Worm (Caenorhabditis elegans) whole organism, young adult: ENCODE data around the gene F02D10.6.
A peak's percentile ranks its signal among the peaks of the same experiment; 100 is the strongest.

Source experiments
- C17E4.6 ChIP-seq: fragments of 200-800 bp; sonication (Bioruptor generic); IDR thresholded peaks from 2 replicates; pipeline ENCODE4 v1.3.6; 2022; ENCODE audit warnings: missing genetic modification reagents, missing genetic modification characterization, missing compliant biosample characterization
- F22D6.2 ChIP-seq: sonication (generic microtip); optimal IDR thresholded peaks from 2 replicates; lab custom pipeline; 2016; ENCODE audit warnings: mild to moderate bottlenecking, missing genetic modification characterization, missing compliant biosample characterization
- F23B12.7 ChIP-seq: sonication (generic microtip); optimal IDR thresholded peaks from 2 replicates; lab custom pipeline; 2017; ENCODE audit warnings: missing genetic modification characterization, mild to moderate bottlenecking, missing compliant biosample characterization, antibody characterized with exemption, moderate library complexity; ENCODE audit not compliant: insufficient read depth
- F49E8.2 ChIP-seq: sonication (generic microtip); optimal IDR thresholded peaks from 3 replicates; lab custom pipeline; 2017; ENCODE audit warnings: missing genetic modification characterization, mild to moderate bottlenecking, missing compliant biosample characterization, antibody characterized with exemption, moderate library complexity; ENCODE audit not compliant: insufficient read depth
- F52B5.7 ChIP-seq: sonication (generic microtip); optimal IDR thresholded peaks from 2 replicates; lab custom pipeline; 2016; ENCODE audit warnings: mild to moderate bottlenecking, missing genetic modification characterization, missing compliant biosample characterization
- K11D2.4 ChIP-seq: fragments of 200-800 bp; sonication (Bioruptor generic); IDR thresholded peaks from 2 replicates; pipeline ENCODE4 v1.3.6; 2022; ENCODE audit warnings: missing genetic modification reagents, missing genetic modification characterization, missing compliant biosample characterization
- T26A5.8 ChIP-seq: sonication (generic microtip); optimal IDR thresholded peaks from 2 replicates; lab custom pipeline; 2016; ENCODE audit warnings: missing genetic modification characterization, missing compliant biosample characterization
- Y53F4B.3 ChIP-seq: fragments of 200-800 bp; sonication (Bioruptor generic); IDR thresholded peaks from 2 replicates; pipeline ENCODE4 v1.3.6; 2022; ENCODE audit warnings: missing genetic modification reagents, missing genetic modification characterization, missing compliant biosample characterization
- Y53G8AR.9 ChIP-seq: fragments of 200-800 bp; sonication (Bioruptor generic); conservative IDR thresholded peaks from 2 replicates; pipeline ENCODE4 v1.3.6; 2022; ENCODE audit warnings: missing genetic modification reagents, missing genetic modification characterization, missing compliant biosample characterization
- Y79H2A.3 ChIP-seq: fragments of 200-800 bp; sonication (Bioruptor generic); conservative IDR thresholded peaks from 2 replicates; pipeline ENCODE4 v1.3.6; 2022; ENCODE audit warnings: missing genetic modification reagents, missing genetic modification characterization, missing compliant biosample characterization
- ZK185.1 ChIP-seq: sonication (generic microtip); optimal IDR thresholded peaks from 2 replicates; lab custom pipeline; 2016; ENCODE audit warnings: mild to moderate bottlenecking, missing genetic modification characterization, missing compliant biosample characterization; ENCODE audit not compliant: poor library complexity, severe bottlenecking
- ama-1 ChIP-seq, 3 experiments: fragments of 150-350 bp in 1 of 3; sonication (generic microtip) in 2 of 3; optimal IDR thresholded peaks; 2 replicates each; lab custom pipeline; 2014 to 2018; ENCODE audit warnings: missing biosample characterization in 2 of 3, missing genetic modification characterization in 2 of 3, missing genetic modification reagents in 2 of 3
- aptf-2 ChIP-seq: fragments of 200-800 bp; sonication (Bioruptor generic); conservative IDR thresholded peaks from 2 replicates; pipeline ENCODE4 v1.3.6; 2022; ENCODE audit warnings: missing genetic modification reagents, missing genetic modification characterization, missing compliant biosample characterization
- attf-3 ChIP-seq: fragments of 200-800 bp; sonication (Bioruptor generic); conservative IDR thresholded peaks from 2 replicates; pipeline ENCODE4 v1.3.6; 2022; ENCODE audit warnings: missing genetic modification reagents, missing genetic modification characterization, missing compliant biosample characterization
- attf-5 ChIP-seq: fragments of 200-800 bp; sonication (Bioruptor generic); optimal IDR thresholded peaks from 2 replicates; lab custom pipeline; 2018; ENCODE audit warnings: mild to moderate bottlenecking, missing genetic modification characterization, missing compliant biosample characterization
- attf-6 ChIP-seq: fragments of 200-800 bp; sonication (Bioruptor generic); IDR thresholded peaks from 2 replicates; pipeline ENCODE4 v1.3.6; 2022; ENCODE audit warnings: missing genetic modification reagents, missing genetic modification characterization, missing compliant biosample characterization
- ccch-3 ChIP-seq: fragments of 200-800 bp; sonication (Bioruptor generic); optimal IDR thresholded peaks from 2 replicates; lab custom pipeline; 2018; ENCODE audit warnings: mild to moderate bottlenecking, missing genetic modification characterization, missing compliant biosample characterization
- ceh-100 ChIP-seq: fragments of 200-800 bp; sonication (Bioruptor generic); IDR thresholded peaks from 2 replicates; pipeline ENCODE4 v1.3.6; 2022; ENCODE audit warnings: missing genetic modification reagents, missing genetic modification characterization, missing compliant biosample characterization
- ceh-40 ChIP-seq: fragments of 200-800 bp; sonication (Bioruptor generic); IDR thresholded peaks from 2 replicates; pipeline ENCODE4 v1.3.6; 2022; ENCODE audit warnings: missing genetic modification characterization, missing compliant biosample characterization
- ceh-91 ChIP-seq: fragments of 200-800 bp; sonication (Bioruptor generic); IDR thresholded peaks from 2 replicates; pipeline ENCODE4 v1.3.6; 2022; ENCODE audit warnings: missing genetic modification reagents, missing genetic modification characterization, missing compliant biosample characterization
- dox-1 ChIP-seq: fragments of 200-800 bp; sonication (Bioruptor generic); IDR thresholded peaks from 2 replicates; pipeline ENCODE4 v1.3.6; 2022; ENCODE audit warnings: missing genetic modification reagents, missing genetic modification characterization, missing compliant biosample characterization
- dpff-1 ChIP-seq: sonication (generic microtip); optimal IDR thresholded peaks from 2 replicates; lab custom pipeline; 2017; ENCODE audit warnings: mild to moderate bottlenecking, missing genetic modification characterization, missing compliant biosample characterization
- efl-1 ChIP-seq: fragments of 150-350 bp; optimal IDR thresholded peaks from 2 replicates; lab custom pipeline; 2014; ENCODE audit warnings: missing biosample characterization, missing genetic modification reagents, missing genetic modification characterization
- egrh-3 ChIP-seq: fragments of 200-800 bp; sonication (Bioruptor generic); IDR thresholded peaks from 2 replicates; pipeline ENCODE4 v1.3.6; 2022; ENCODE audit warnings: missing genetic modification reagents, missing genetic modification characterization, missing compliant biosample characterization
- ets-4 ChIP-seq: fragments of 200-800 bp; sonication (Bioruptor generic); optimal IDR thresholded peaks from 2 replicates; lab custom pipeline; 2018; ENCODE audit warnings: mild to moderate bottlenecking, missing genetic modification characterization, missing compliant biosample characterization
- fkh-3 ChIP-seq: sonication (generic microtip); optimal IDR thresholded peaks from 2 replicates; lab custom pipeline; 2016; ENCODE audit warnings: mild to moderate bottlenecking, missing genetic modification characterization, missing compliant biosample characterization
- hmg-1.2 ChIP-seq: fragments of 200-800 bp; sonication (Bioruptor generic); IDR thresholded peaks from 2 replicates; pipeline ENCODE4 v1.3.6; 2022; ENCODE audit warnings: missing genetic modification reagents, missing genetic modification characterization, missing compliant biosample characterization
- hmg-20 ChIP-seq: fragments of 200-800 bp; sonication (Bioruptor generic); IDR thresholded peaks from 2 replicates; pipeline ENCODE4 v1.3.6; 2022; ENCODE audit warnings: missing genetic modification reagents, missing genetic modification characterization, missing compliant biosample characterization
- hsf-1 ChIP-seq: fragments of 200-800 bp; sonication (Bioruptor generic); IDR thresholded peaks from 2 replicates; pipeline ENCODE4 v1.3.6; 2022; ENCODE audit warnings: missing genetic modification reagents, missing genetic modification characterization, missing compliant biosample characterization
- lag-1 ChIP-seq: fragments of 200-800 bp; sonication (Bioruptor generic); IDR thresholded peaks from 2 replicates; pipeline ENCODE4 v1.3.6; 2022; ENCODE audit warnings: missing genetic modification reagents, missing genetic modification characterization, missing compliant biosample characterization
- let-526 ChIP-seq: fragments of 200-800 bp; sonication (Bioruptor generic); IDR thresholded peaks from 2 replicates; pipeline ENCODE4 v1.3.6; 2022; ENCODE audit warnings: missing genetic modification reagents, missing genetic modification characterization, missing compliant biosample characterization
- lin-35 ChIP-seq, 3 experiments: fragments of 150-350 bp in 2 of 3; sonication (generic microtip) in 1 of 3; optimal IDR thresholded peaks; 2 replicates each; lab custom pipeline; 2014 to 2018; ENCODE audit warnings: missing biosample characterization in 3 of 3, missing genetic modification characterization in 3 of 3, missing genetic modification reagents in 3 of 3
- lin-40 ChIP-seq: sonication (generic microtip); optimal IDR thresholded peaks from 2 replicates; lab custom pipeline; 2016; ENCODE audit warnings: missing genetic modification characterization, mild to moderate bottlenecking, missing compliant biosample characterization, missing genotype, missing genetic modification reagents
- lir-1 ChIP-seq: fragments of 200-800 bp; sonication (Bioruptor generic); conservative IDR thresholded peaks from 2 replicates; pipeline ENCODE4 v1.3.6; 2022; ENCODE audit warnings: missing genetic modification reagents, missing genetic modification characterization, missing compliant biosample characterization
- lsy-27 ChIP-seq: sonication (generic microtip); optimal IDR thresholded peaks from 2 replicates; lab custom pipeline; 2017; ENCODE audit warnings: missing genetic modification characterization, mild to moderate bottlenecking, missing compliant biosample characterization, antibody characterized with exemption, missing genotype, borderline replicate concordance; ENCODE audit not compliant: insufficient read depth
- madf-3 ChIP-seq: fragments of 200-800 bp; sonication (Bioruptor generic); IDR thresholded peaks from 2 replicates; pipeline ENCODE4 v1.3.6; 2022; ENCODE audit warnings: missing genetic modification reagents, missing genetic modification characterization, missing compliant biosample characterization
- mes-4 ChIP-seq: sonication (generic microtip); optimal IDR thresholded peaks from 2 replicates; lab custom pipeline; 2016; ENCODE audit warnings: missing genotype, missing genetic modification characterization, missing compliant biosample characterization
- nfya-2 ChIP-seq: fragments of 200-800 bp; sonication (Bioruptor generic); IDR thresholded peaks from 2 replicates; pipeline ENCODE4 v1.3.6; 2022; ENCODE audit warnings: missing genetic modification reagents, missing genetic modification characterization, missing compliant biosample characterization
- nhr-120 ChIP-seq: fragments of 200-800 bp; sonication (Bioruptor generic); IDR thresholded peaks from 2 replicates; pipeline ENCODE4 v1.3.6; 2022; ENCODE audit warnings: missing genetic modification characterization, missing compliant biosample characterization
- nhr-27 ChIP-seq: fragments of 200-800 bp; sonication (Bioruptor generic); optimal IDR thresholded peaks from 2 replicates; lab custom pipeline; 2018; ENCODE audit warnings: mild to moderate bottlenecking, missing genetic modification characterization, moderate library complexity, missing compliant biosample characterization
- nhr-80 ChIP-seq: sonication (generic microtip); optimal IDR thresholded peaks from 2 replicates; lab custom pipeline; 2016; ENCODE audit warnings: missing genetic modification characterization, missing compliant biosample characterization
- somi-1 ChIP-seq: fragments of 200-800 bp; sonication (Bioruptor generic); optimal IDR thresholded peaks from 2 replicates; lab custom pipeline; 2018; ENCODE audit warnings: mild to moderate bottlenecking, missing genetic modification characterization, missing compliant biosample characterization
- tbp1 ChIP-seq: fragments of 200-800 bp; sonication (Bioruptor generic); optimal IDR thresholded peaks from 2 replicates; lab custom pipeline; 2018; ENCODE audit warnings: mild to moderate bottlenecking, missing genetic modification characterization, missing compliant biosample characterization
- tbx-9 ChIP-seq: sonication (generic microtip); optimal IDR thresholded peaks from 2 replicates; lab custom pipeline; 2016; ENCODE audit warnings: borderline replicate concordance, missing genetic modification characterization, inconsistent platforms, missing compliant biosample characterization
- unc-62 ChIP-seq: fragments of 150-350 bp; optimal IDR thresholded peaks from 2 replicates; lab custom pipeline; 2014; ENCODE audit warnings: missing biosample characterization, missing genetic modification reagents, missing genetic modification characterization
- ztf-22 ChIP-seq: fragments of 200-800 bp; sonication (Bioruptor generic); optimal IDR thresholded peaks from 2 replicates; lab custom pipeline; 2018; ENCODE audit warnings: mild to moderate bottlenecking, missing genetic modification characterization, moderate library complexity, missing compliant biosample characterization
- ztf-25 ChIP-seq: fragments of 200-800 bp; sonication (Bioruptor generic); IDR thresholded peaks from 2 replicates; pipeline ENCODE4 v1.3.6; 2022; ENCODE audit warnings: missing genetic modification reagents, missing genetic modification characterization, missing compliant biosample characterization
- ztf-3 ChIP-seq: fragments of 200-800 bp; sonication (Bioruptor generic); optimal IDR thresholded peaks from 2 replicates; lab custom pipeline; 2018; ENCODE audit warnings: mild to moderate bottlenecking, missing genetic modification characterization, missing compliant biosample characterization

The F02D10.6 gene

DNA sequence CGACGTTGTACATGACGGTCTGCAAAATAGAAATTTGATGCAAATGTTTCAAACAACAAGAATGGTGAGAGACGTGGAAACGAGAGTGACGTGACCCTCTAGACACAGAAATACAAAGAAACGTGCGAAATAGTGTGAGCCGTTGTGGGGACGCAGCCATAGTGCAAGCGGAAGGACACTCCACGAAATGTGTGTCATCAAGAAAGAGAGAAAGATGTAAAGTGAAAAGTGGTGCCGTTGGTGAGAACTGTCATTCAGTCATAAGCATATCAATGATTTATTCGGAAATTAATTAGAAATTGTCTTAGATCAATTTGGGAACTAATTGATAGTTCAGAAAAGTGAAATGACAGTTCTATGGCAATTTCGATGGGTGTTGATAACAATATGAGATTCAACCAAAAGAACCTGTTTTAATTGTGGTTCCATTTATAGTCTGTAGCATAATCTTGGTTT, 31.6 kb downstream of the F02D10.6 start, which contains the start of gene C29F7.3:
C29F7.3 (minus strand) TSS at position 51 of the 456 bp plus-strand sequence.
- TF ChIP-seq ama-1 (optimal IDR thresholded peaks at IDR 0.05; lab: Kevin White, UChicago) (no peak), ama-1 (GFP tag; optimal IDR thresholded peaks at IDR 0.05; lab: Kevin White, UChicago) (no peak), ceh-100 (no peak), nhr-120 (no peak), fkh-3 (tag; lab: Kevin White, UChicago) (no peak), attf-5 (no peak), efl-1 (GFP tag; lab: Kevin White, UChicago) (no peak), mes-4 (no peak), ccch-3 (GFP tag; lab: Kevin White, UChicago) (no peak), lin-35 (GFP tag; optimal IDR thresholded peaks at IDR 0.05; lab: Kevin White, UChicago) (no peak), dpff-1 (tag; lab: Kevin White, UChicago) (no peak), let-526 (GFP tag; lab: Robert Waterston, UW) (no peak), K11D2.4 (GFP tag; lab: Robert Waterston, UW) (no peak), C17E4.6 (GFP tag; lab: Robert Waterston, UW) (no peak), attf-3 (GFP tag; lab: Robert Waterston, UW) (no peak), Y79H2A.3 (GFP tag; lab: Robert Waterston, UW) (no peak), lsy-27 (no peak), attf-6 (no peak), hsf-1 (GFP tag; lab: Robert Waterston, UW) (no peak), unc-62 (GFP tag; lab: Kevin White, UChicago) (peak; percentile 46), ztf-22 (GFP tag; lab: Kevin White, UChicago) (peak; percentile 79), tbx-9 (no peak), hmg-1.2 (GFP tag; lab: Robert Waterston, UW) (peak; percentile 58; the same call in 1 of the 2 replicates), ZK185.1 (tag; lab: Kevin White, UChicago) (peak; percentile 20), F52B5.7 (no peak), lir-1 (no peak), ztf-3 (GFP tag; lab: Kevin White, UChicago) (no peak), madf-3 (GFP tag; lab: Robert Waterston, UW) (no peak), lin-40 (tag; lab: Kevin White, UChicago) (peak; percentile 78), ceh-40 (GFP tag; lab: Robert Waterston, UW) (no peak), T26A5.8 (no peak), ceh-91 (GFP tag; lab: Robert Waterston, UW) (no peak), F49E8.2 (tag; lab: Kevin White, UChicago) (no peak), nfya-2 (GFP tag; lab: Robert Waterston, UW) (no peak), lag-1 (GFP tag; lab: Robert Waterston, UW) (no peak), hmg-20 (GFP tag; lab: Robert Waterston, UW) (no peak), somi-1 (GFP tag; lab: Kevin White, UChicago) (peak; percentile 16), tbp1 (GFP tag; lab: Kevin White, UChicago) (peak; percentile 7), nhr-27 (tag; lab: Kevin White, UChicago) (no peak), dox-1 (peak; percentile 58; the same call in 1 of the 2 replicates), F22D6.2 (no peak), egrh-3 (GFP tag; lab: Robert Waterston, UW) (no peak), ets-4 (GFP tag; lab: Kevin White, UChicago) (peak; percentile 54), Y53F4B.3 (no peak), Y53G8AR.9 (GFP tag; lab: Robert Waterston, UW) (no peak), nhr-80 (tag; lab: Kevin White, UChicago) (peak; percentile 95), aptf-2 (GFP tag; lab: Robert Waterston, UW) (no peak), F23B12.7 (tag; lab: Kevin White, UChicago) (peak; percentile 15), ztf-25 (GFP tag; lab: Robert Waterston, UW) (no peak)
